Fruit fly (Drosophila melanogaster): ENCODE data around the gene Mt2.

Mt2 gene

dm6 chr2L:12114159-12114558 lies 17.8 kb downstream of the Mt2 start, which contains the start of gene CG17211:
Gene CG17211 (plus strand): TSS chr2L:12114360.
- TF ChIP-seq CTCF (optimal IDR thresholded peaks at IDR 0.05) (no peak), CG8478 (optimal IDR thresholded peaks at IDR 0.05) (no peak)

dm6 chr2L:12115809-12116208 lies 19.5 kb downstream of the Mt2 start:
- TF ChIP-seq CG8478 (optimal IDR thresholded peaks at IDR 0.05) (no peak), CTCF (optimal IDR thresholded peaks at IDR 0.05) (no peak)

dm6 chr2L:12120000-12120399 lies 23.7 kb downstream of the Mt2 start:
- TF ChIP-seq CTCF (optimal IDR thresholded peaks at IDR 0.05) (no peak), CG8478 (optimal IDR thresholded peaks at IDR 0.05) (no peak)

dm6 chr2L:12133275-12134124 lies 37.2 kb downstream of the Mt2 start, which contains the start of gene rho-6:
Gene rho-6 (minus strand): TSS chr2L:12133411.
- TF ChIP-seq CTCF (optimal IDR thresholded peaks at IDR 0.05) (no peak), CG8478 (optimal IDR thresholded peaks at IDR 0.05) (no peak)

dm6 chr2L:12134125-12134378 lies 37.7 kb downstream of the Mt2 start:
- TF ChIP-seq CTCF (optimal IDR thresholded peaks at IDR 0.05) (no peak), CG8478 (optimal IDR thresholded peaks at IDR 0.05) (no peak)

- TF ChIP-seq CG8478 (optimal IDR thresholded peaks at IDR 0.05), result no peak
- no peak for TF ChIP-seq CTCF (optimal IDR thresholded peaks at IDR 0.05)
These were observed 41.4 kb downstream of the Mt2 start, which contains the start of gene Gr33a for dm6 chr2L:12137708-12138107. Gene Gr33a (plus strand): TSS chr2L:12138008.

- TF ChIP-seq CTCF (optimal IDR thresholded peaks at IDR 0.05), result no peak
- TF ChIP-seq CG8478 (optimal IDR thresholded peaks at IDR 0.05), result no peak
These were observed 46.1 kb downstream of the Mt2 start, which contains the start of gene CG31760 for dm6 chr2L:12142439-12142838. Gene CG31760 (plus strand): TSS chr2L:12142780.
